Fruit fly (Drosophila melanogaster) whole organism, wandering third instar larva: Measurements from ENCODE around the gene CG8661.

Experiments
- CG32264 ChIP-seq: fragments of 200-800 bp; sonication (Bioruptor generic); optimal IDR thresholded peaks from 2 replicates; lab custom pipeline; 2016; ENCODE audit warnings: missing biosample characterization, missing genetic modification characterization
- CG9705 ChIP-seq: fragments of 200-800 bp; sonication (Bioruptor generic); optimal IDR thresholded peaks from 2 replicates; lab custom pipeline; 2018; ENCODE audit warnings: missing biosample characterization, mild to moderate bottlenecking, missing genetic modification characterization
- CrebA ChIP-seq: fragments of 200-800 bp; sonication (Bioruptor generic); optimal IDR thresholded peaks from 2 replicates; lab custom pipeline; 2016; ENCODE audit warnings: missing biosample characterization, mild to moderate bottlenecking, missing genetic modification characterization, borderline replicate concordance
- Dif ChIP-seq: fragments of 200-275, 200-300 bp; sonication (Bioruptor generic); optimal IDR thresholded peaks from 2 replicates; lab custom pipeline; 2018; ENCODE audit warnings: missing biosample characterization, missing genetic modification characterization; ENCODE audit not compliant: partially characterized antibody
- GATAd ChIP-seq: sonication (Bioruptor generic); optimal IDR thresholded peaks from 2 replicates; lab custom pipeline; 2016; ENCODE audit warnings: missing biosample characterization, missing genetic modification characterization
- HLH106 ChIP-seq: fragments of 200-800 bp; optimal IDR thresholded peaks from 3 replicates; lab custom pipeline; 2019; ENCODE audit warnings: missing biosample characterization, mild to moderate bottlenecking, missing genetic modification characterization, moderate library complexity
- Hnf4 ChIP-seq: fragments of 200-800 bp; sonication (Bioruptor generic); optimal IDR thresholded peaks from 2 replicates; lab custom pipeline; 2016; ENCODE audit warnings: missing biosample characterization, mild to moderate bottlenecking, missing genetic modification characterization
- Hr78 ChIP-seq: fragments of >200 bp; optimal IDR thresholded peaks from 2 replicates; lab custom pipeline; 2017; ENCODE audit warnings: missing biosample characterization, missing genetic modification characterization
- Jra ChIP-seq: sonication (Bioruptor generic); optimal IDR thresholded peaks from 2 replicates; lab custom pipeline; 2016; ENCODE audit warnings: missing biosample characterization, missing genetic modification characterization
- Mio ChIP-seq: sonication (Bioruptor generic); optimal IDR thresholded peaks from 2 replicates; lab custom pipeline; 2016; ENCODE audit warnings: missing biosample characterization, missing genetic modification characterization
- N ChIP-seq: fragments of >200 bp; optimal IDR thresholded peaks from 2 replicates; lab custom pipeline; 2018; ENCODE audit warnings: missing biosample characterization, missing external identifiers, missing genetic modification characterization
- OdsH ChIP-seq: fragments of 200-800 bp; sonication (Bioruptor generic); optimal IDR thresholded peaks from 2 replicates; lab custom pipeline; 2016; ENCODE audit warnings: missing biosample characterization, mild to moderate bottlenecking, missing genetic modification characterization
- Rel ChIP-seq, 2 experiments: fragments of 200-800 bp; sonication (Bioruptor generic) in 1 of 2; optimal IDR thresholded peaks; 2 replicates in 1 of 2; 3 replicates in 1 of 2; lab custom pipeline; 2016 to 2019; ENCODE audit warnings: mild to moderate bottlenecking in 2 of 2, missing biosample characterization in 2 of 2, missing genetic modification characterization in 2 of 2, moderate library complexity in 1 of 2
- Vsx2 ChIP-seq: fragments of 200-300, 225-300 bp; sonication (Bioruptor generic); optimal IDR thresholded peaks from 2 replicates; lab custom pipeline; 2018; ENCODE audit warnings: missing biosample characterization, missing genetic modification characterization; ENCODE audit not compliant: partially characterized antibody
- br ChIP-seq: fragments of 200-800 bp; sonication (Bioruptor generic); optimal IDR thresholded peaks from 2 replicates; lab custom pipeline; 2016; ENCODE audit warnings: missing biosample characterization, missing genetic modification characterization
- brk ChIP-seq: fragments of 200-800 bp; sonication (Bioruptor generic); optimal IDR thresholded peaks from 2 replicates; lab custom pipeline; 2016; ENCODE audit warnings: missing biosample characterization, mild to moderate bottlenecking, missing genetic modification characterization
- dsf ChIP-seq: sonication (Bioruptor generic); optimal IDR thresholded peaks from 2 replicates; lab custom pipeline; 2016; ENCODE audit warnings: missing biosample characterization, missing genetic modification characterization, borderline replicate concordance
- foxo ChIP-seq, 2 experiments: fragments of 200-800 bp; sonication (Bioruptor generic); optimal IDR thresholded peaks; 2 replicates in 1 of 2; 3 replicates in 1 of 2; lab custom pipeline; 2016 to 2017; ENCODE audit warnings: missing biosample characterization in 2 of 2, missing genetic modification characterization in 2 of 2
- fru ChIP-seq: fragments of 200-800 bp; sonication (Bioruptor generic); optimal IDR thresholded peaks from 3 replicates; lab custom pipeline; 2016; ENCODE audit warnings: missing biosample characterization, mild to moderate bottlenecking, missing genetic modification characterization
- h ChIP-seq: fragments of 200-800 bp; sonication (Bioruptor generic); optimal IDR thresholded peaks from 3 replicates; lab custom pipeline; 2016; ENCODE audit warnings: missing biosample characterization, mild to moderate bottlenecking, missing genetic modification characterization
- lola ChIP-seq: fragments of >200 bp; optimal IDR thresholded peaks from 2 replicates; lab custom pipeline; 2017; ENCODE audit warnings: missing biosample characterization, missing genetic modification characterization
- pan ChIP-seq: fragments of >200 bp; optimal IDR thresholded peaks from 2 replicates; lab custom pipeline; 2017
- psq ChIP-seq: fragments of 200-800 bp; sonication (Bioruptor generic); optimal IDR thresholded peaks from 3 replicates; lab custom pipeline; 2017; ENCODE audit warnings: missing biosample characterization, mild to moderate bottlenecking, missing genetic modification characterization, moderate library complexity
- rgr ChIP-seq: fragments of 200-800 bp; sonication (Bioruptor generic); optimal IDR thresholded peaks from 3 replicates; lab custom pipeline; 2016; ENCODE audit warnings: missing biosample characterization, mild to moderate bottlenecking, missing genetic modification characterization
- sv ChIP-seq: fragments of 200-800 bp; sonication (Bioruptor generic); optimal IDR thresholded peaks from 3 replicates; lab custom pipeline; 2016; ENCODE audit warnings: missing biosample characterization, missing genetic modification characterization
- tai ChIP-seq: sonication (Bioruptor generic); optimal IDR thresholded peaks from 2 replicates; lab custom pipeline; 2016; ENCODE audit warnings: missing biosample characterization, missing genetic modification characterization
- usp ChIP-seq: fragments of >200 bp; optimal IDR thresholded peaks from 2 replicates; lab custom pipeline; 2017; ENCODE audit warnings: missing biosample characterization, missing genetic modification characterization
- woc ChIP-seq: sonication (Bioruptor generic); optimal IDR thresholded peaks from 2 replicates; lab custom pipeline; 2016; ENCODE audit warnings: missing biosample characterization, mild to moderate bottlenecking, missing genetic modification characterization

Gene CG8661

dm6 chrX:17284400-17284799 lies at the start of gene CG8661:
CG8661 (minus strand) TSS chrX:17284500.
- no peak for TF ChIP-seq OdsH (GFP tag; lab: Kevin White, UChicago)
- TF ChIP-seq Hr78 (GFP tag; lab: Kevin White, UChicago): no peak
- no peak for TF ChIP-seq br
- no peak for TF ChIP-seq Mio (GFP tag; lab: Kevin White, UChicago)
- no peak for TF ChIP-seq N (GFP tag; lab: Kevin White, UChicago)
- no peak for TF ChIP-seq CG9705 (GFP tag; lab: Kevin White, UChicago)
- no peak for TF ChIP-seq psq (GFP tag; lab: Kevin White, UChicago)

dm6 chrX:17334101-17334500 lies 49.8 kb upstream of the CG8661 start:
- TF ChIP-seq sv (no peak), foxo (GFP tag; optimal IDR thresholded peaks at IDR 0.05; lab: Kevin White, UChicago) (no peak), Dif (GFP tag; lab: Kevin White, UChicago) (no peak), brk (GFP tag; lab: Kevin White, UChicago) (no peak), br (no peak), Rel (GFP tag; optimal IDR thresholded peaks at IDR 0.05; lab: Kevin White, UChicago) (no peak), Rel (tag; optimal IDR thresholded peaks at IDR 0.05; lab: Kevin White, UChicago) (no peak), Hnf4 (GFP tag; lab: Kevin White, UChicago) (no peak), dsf (GFP tag; lab: Kevin White, UChicago) (no peak), Vsx2 (GFP tag; lab: Kevin White, UChicago) (no peak), CG32264 (GFP tag; lab: Kevin White, UChicago) (no peak), Jra (no peak), HLH106 (tag; lab: Kevin White, UChicago) (no peak), tai (GFP tag; lab: Kevin White, UChicago) (no peak)

- TF ChIP-seq Jra (no peak), Vsx2 (GFP tag; lab: Kevin White, UChicago) (no peak), sv (no peak), HLH106 (tag; lab: Kevin White, UChicago) (peak; percentile 7), Dif (GFP tag; lab: Kevin White, UChicago) (no peak)
Measured at dm6 chrX:17332390-17332789, 48.1 kb upstream of the CG8661 start.

- TF ChIP-seq CG32264 (GFP tag; lab: Kevin White, UChicago) (no peak), tai (GFP tag; lab: Kevin White, UChicago) (no peak), lola (GFP tag; lab: Kevin White, UChicago) (no peak), rgr (GFP tag; lab: Kevin White, UChicago) (no peak), fru (GFP tag; lab: Kevin White, UChicago) (no peak), woc (GFP tag; lab: Kevin White, UChicago) (no peak), Jra (no peak), GATAd (GFP tag; lab: Kevin White, UChicago) (no peak), CrebA (no peak), dsf (GFP tag; lab: Kevin White, UChicago) (no peak), usp (GFP tag; lab: Kevin White, UChicago) (no peak), Mio (GFP tag; lab: Kevin White, UChicago) (no peak), N (GFP tag; lab: Kevin White, UChicago) (no peak)
Measured at dm6 chrX:17330678-17331261, 46.5 kb upstream of the CG8661 start.

dm6 chrX:17329933-17330674 lies 45.8 kb upstream of the CG8661 start:
- TF ChIP-seq Hnf4 (GFP tag; lab: Kevin White, UChicago) (no peak), rgr (GFP tag; lab: Kevin White, UChicago) (no peak), woc (GFP tag; lab: Kevin White, UChicago) (no peak)

dm6 chrX:17322852-17323251 lies 38.6 kb upstream of the CG8661 start:
- no peak for TF ChIP-seq dsf (GFP tag; lab: Kevin White, UChicago)
- no peak for TF ChIP-seq Rel (GFP tag; optimal IDR thresholded peaks at IDR 0.05; lab: Kevin White, UChicago)
- no peak for TF ChIP-seq Rel (tag; optimal IDR thresholded peaks at IDR 0.05; lab: Kevin White, UChicago)
- no peak for TF ChIP-seq pan
- no peak for TF ChIP-seq h (GFP tag; lab: Kevin White, UChicago)
- TF ChIP-seq lola (GFP tag; lab: Kevin White, UChicago): no peak
- TF ChIP-seq CG32264 (GFP tag; lab: Kevin White, UChicago): no peak
- no peak for TF ChIP-seq GATAd (GFP tag; lab: Kevin White, UChicago)
- no peak for TF ChIP-seq N (GFP tag; lab: Kevin White, UChicago)
